Worm (Caenorhabditis elegans): ENCODE measurements around the gene K10B2.4.
A peak's percentile ranks its signal among the peaks of the same experiment; 100 is the strongest.

- TF ChIP-seq snpc-4 (tag; optimal IDR thresholded peaks at IDR 0.05): no peak
- peak; percentile 37 for TF ChIP-seq hlh-1 (tag; optimal IDR thresholded peaks at IDR 0.05)
- peak; percentile 55 for TF ChIP-seq sptf-1 (tag; optimal IDR thresholded peaks at IDR 0.05)
- no peak for TF ChIP-seq pha-4 (tag; optimal IDR thresholded peaks at IDR 0.05)
- TF ChIP-seq unc-39 (tag; optimal IDR thresholded peaks at IDR 0.05): no peak
- no peak for TF ChIP-seq blmp-1 (tag; optimal IDR thresholded peaks at IDR 0.05)
- no peak for TF ChIP-seq nhr-12 (tag; optimal IDR thresholded peaks at IDR 0.05)
- TF ChIP-seq ceh-39 (tag; optimal IDR thresholded peaks at IDR 0.05): no peak
- no peak for TF ChIP-seq nhr-76 (tag; optimal IDR thresholded peaks at IDR 0.05)
Observed at ce11 chrII:6355396-6356346, 5.1 kb downstream of the K10B2.4 start, which contains the start of gene C32D5.11.
